Worm (Caenorhabditis elegans): ENCODE results near the gene srx-34.
A peak's percentile ranks its signal among the peaks of the same experiment; 100 is the strongest.

srx-34 gene

DNA sequence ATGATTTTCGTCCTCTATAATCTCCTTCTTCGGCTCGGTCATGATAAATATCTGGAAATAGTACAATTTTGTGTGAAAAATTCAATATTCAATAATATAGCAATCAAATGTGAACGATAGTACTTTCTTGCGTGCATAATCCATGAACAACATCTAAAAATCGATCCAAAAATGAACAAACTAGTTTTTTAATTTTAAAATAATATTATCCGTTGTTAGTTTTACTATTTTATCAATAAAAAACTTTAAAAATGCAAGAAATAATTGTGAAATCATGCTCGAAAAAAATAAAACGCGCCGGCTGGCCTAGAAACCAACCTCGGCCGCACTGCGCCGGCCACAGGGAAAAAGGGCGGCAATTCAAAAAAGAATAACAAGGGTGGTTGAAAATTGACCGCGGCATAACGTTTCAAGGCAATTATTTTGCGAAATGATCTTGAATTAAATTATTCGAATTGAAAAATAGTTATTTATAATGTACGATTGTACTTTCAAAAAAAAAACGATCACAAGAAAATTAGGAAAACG lies 35.4 kb downstream of the srx-34 start, which contains the start of gene mys-1 (continued):
- TF ChIP-seq ceh-31 (tag; optimal IDR thresholded peaks at IDR 0.05): peak; percentile 89

DNA sequence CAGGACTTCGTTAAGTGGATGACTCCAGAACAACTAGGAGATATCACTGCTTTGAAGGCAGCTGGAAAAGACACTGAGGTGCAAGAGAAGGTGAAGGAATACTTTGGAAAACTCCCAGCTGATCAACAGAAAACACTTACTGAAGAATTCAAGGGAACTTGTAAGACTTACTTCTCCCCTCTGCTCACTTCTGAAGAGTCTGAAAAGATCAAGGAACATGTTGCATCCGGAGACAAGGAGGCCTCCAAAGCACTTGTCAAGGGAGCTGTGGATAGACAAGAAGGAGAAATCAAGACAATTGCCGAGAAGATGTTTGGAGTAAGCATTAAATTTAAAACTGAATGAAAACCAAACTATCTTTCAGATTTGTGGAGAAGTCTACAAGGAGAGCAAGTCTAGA lies 40.7 kb downstream of the srx-34 start:
- TF ChIP-seq F13H6.1 (tag; optimal IDR thresholded peaks at IDR 0.05) (no peak), hlh-8 (tag; optimal IDR thresholded peaks at IDR 0.05) (no peak), nhr-232 (tag; optimal IDR thresholded peaks at IDR 0.05) (no peak), ceh-18 (tag; optimal IDR thresholded peaks at IDR 0.05) (no peak), unc-86 (tag; optimal IDR thresholded peaks at IDR 0.05) (no peak), pha-4 (tag; optimal IDR thresholded peaks at IDR 0.05) (no peak), sdc-2 (tag; optimal IDR thresholded peaks at IDR 0.05) (no peak), fax-1 (tag; optimal IDR thresholded peaks at IDR 0.05) (no peak), sox-4 (tag; optimal IDR thresholded peaks at IDR 0.05) (no peak), T23F11.4 (GFP tag; optimal IDR thresholded peaks at IDR 0.05) (no peak), ets-4 (tag; optimal IDR thresholded peaks at IDR 0.05) (no peak), pax-1 (tag; optimal IDR thresholded peaks at IDR 0.05) (no peak), fkh-10 (GFP tag; optimal IDR thresholded peaks at IDR 0.05) (no peak), ttx-3 (tag; optimal IDR thresholded peaks at IDR 0.05) (no peak), Y22D7AL.16 (tag; optimal IDR thresholded peaks at IDR 0.05) (no peak)

DNA sequence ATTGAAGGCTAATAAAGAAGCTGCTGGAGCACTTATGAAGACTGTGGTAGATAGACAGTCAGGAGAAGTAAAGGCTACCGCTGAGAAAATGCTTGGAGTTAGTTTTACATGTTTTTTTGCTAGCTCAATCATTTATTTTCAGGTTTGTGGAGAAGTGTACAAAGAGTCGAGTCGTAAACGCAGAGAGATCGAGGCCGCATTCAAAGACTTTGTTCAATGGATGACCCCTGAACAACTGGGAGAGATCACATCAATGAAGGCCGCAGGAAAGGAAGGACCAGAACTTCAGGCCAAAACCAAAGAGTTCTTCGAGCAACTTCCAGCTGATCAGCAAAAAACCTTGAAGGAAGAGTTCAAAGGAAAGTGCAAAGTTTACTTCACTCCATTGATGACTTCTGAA lies 41.3 kb downstream of the srx-34 start:
- TF ChIP-seq T23F11.4 (GFP tag; optimal IDR thresholded peaks at IDR 0.05) (no peak), ttx-3 (tag; optimal IDR thresholded peaks at IDR 0.05) (no peak), nfya-1 (tag; optimal IDR thresholded peaks at IDR 0.05) (no peak), madf-2 (tag; optimal IDR thresholded peaks at IDR 0.05) (no peak), ceh-24 (tag; optimal IDR thresholded peaks at IDR 0.05) (no peak), ceh-48 (tag; optimal IDR thresholded peaks at IDR 0.05) (no peak), K02D7.2 (tag; optimal IDR thresholded peaks at IDR 0.05) (no peak)

DNA sequence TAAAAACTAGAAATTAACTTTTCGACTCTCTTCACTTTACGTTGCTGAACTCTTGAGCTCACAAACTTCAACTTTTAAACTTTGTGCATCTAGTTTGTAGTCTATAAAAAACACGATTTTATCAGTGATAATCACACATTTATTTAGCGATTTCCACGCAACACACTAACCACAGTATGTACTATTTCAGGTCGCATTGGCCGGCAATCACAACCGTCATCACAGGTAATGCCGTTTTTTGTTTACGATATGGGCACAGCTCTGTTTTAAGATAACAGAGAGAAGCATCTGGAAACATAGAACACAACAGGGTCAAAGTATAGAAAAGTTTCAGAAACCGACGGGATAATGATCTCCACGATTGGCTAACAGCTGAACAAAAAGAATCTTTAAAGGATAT lies 43.9 kb downstream of the srx-34 start:
- TF ChIP-seq F13H6.1 (tag; optimal IDR thresholded peaks at IDR 0.05) (no peak), rnt-1 (tag; optimal IDR thresholded peaks at IDR 0.05) (no peak), elt-2 (tag; optimal IDR thresholded peaks at IDR 0.05) (peak; percentile 7), unc-3 (GFP tag; conservative IDR thresholded peaks at IDR 0.05) (no peak), unc-3 (tag; optimal IDR thresholded peaks at IDR 0.05) (no peak), ceh-19 (GFP tag; optimal IDR thresholded peaks at IDR 0.05) (no peak)

DNA sequence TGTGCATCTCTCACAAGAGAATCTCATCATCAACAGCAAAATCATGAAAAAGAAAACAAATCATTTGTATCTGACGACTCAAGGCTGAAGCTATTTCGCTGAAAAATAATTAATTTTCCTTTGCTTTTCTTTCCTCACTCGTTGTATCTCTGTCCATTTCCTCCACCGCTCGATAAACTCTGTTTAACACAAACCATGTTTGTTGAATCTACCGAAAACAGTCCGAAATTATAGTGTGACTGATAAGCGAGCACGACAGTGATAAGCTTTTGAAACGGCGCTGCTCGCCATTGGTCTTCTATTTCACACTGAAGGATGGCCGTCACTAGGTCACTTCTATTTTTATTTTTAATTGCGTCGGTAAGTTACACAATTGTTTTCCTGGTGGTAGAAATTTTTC lies 44.4 kb downstream of the srx-34 start, which contains the start of gene npa-1:
Gene npa-1 (plus strand): TSS at position 142 of the 400 bp plus-strand sequence.
- TF ChIP-seq ceh-45 (GFP tag; IDR thresholded peaks at IDR 0.05) (no peak), elt-2 (tag; optimal IDR thresholded peaks at IDR 0.05) (peak; percentile 45), npax-4 (tag; optimal IDR thresholded peaks at IDR 0.05) (no peak), unc-3 (GFP tag; conservative IDR thresholded peaks at IDR 0.05) (no peak), unc-3 (tag; optimal IDR thresholded peaks at IDR 0.05) (no peak), ceh-30 (tag; optimal IDR thresholded peaks at IDR 0.05) (no peak)

DNA sequence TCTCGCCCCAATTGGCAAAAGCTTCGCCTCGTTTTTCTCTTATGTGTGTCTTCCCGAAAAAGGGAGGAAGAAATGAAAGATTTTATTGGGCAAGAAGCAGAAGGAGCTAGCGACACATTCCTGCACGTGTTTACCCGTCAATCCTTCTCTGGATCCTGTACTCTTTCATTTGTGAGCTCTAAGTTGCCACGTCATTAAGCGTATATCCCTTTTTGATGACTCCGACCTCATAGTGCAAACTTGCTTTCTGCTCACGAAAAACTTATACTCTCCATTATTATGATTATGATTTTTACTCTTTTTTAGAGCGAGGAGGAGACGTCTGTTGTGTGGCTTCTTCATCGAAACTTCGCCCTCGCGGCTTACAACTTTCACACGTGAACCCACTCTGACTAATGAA lies 47.8 kb downstream of the srx-34 start, which contains the start of gene F27B10.1:
Gene F27B10.1 (plus strand): TSS at position 301 of the 400 bp plus-strand sequence.
- TF ChIP-seq unc-3 (GFP tag; conservative IDR thresholded peaks at IDR 0.05) (no peak), unc-3 (tag; optimal IDR thresholded peaks at IDR 0.05) (no peak), ceh-34 (tag; optimal IDR thresholded peaks at IDR 0.05) (no peak), odd-2 (tag; optimal IDR thresholded peaks at IDR 0.05) (no peak), nhr-232 (tag; optimal IDR thresholded peaks at IDR 0.05) (no peak), ceh-14 (tag; optimal IDR thresholded peaks at IDR 0.05) (no peak), lin-11 (tag; optimal IDR thresholded peaks at IDR 0.05) (no peak), pha-4 (tag; optimal IDR thresholded peaks at IDR 0.05) (no peak), unc-86 (tag; optimal IDR thresholded peaks at IDR 0.05) (no peak), ztf-16 (tag; optimal IDR thresholded peaks at IDR 0.05) (no peak), ref-2 (tag; optimal IDR thresholded peaks at IDR 0.05) (no peak)

Data from whole organism, late embryonic.